Worm (Caenorhabditis elegans) whole organism, L1 larva: ENCODE measurements around the gene gas-1.
A peak's percentile ranks its signal among the peaks of the same experiment; 100 is the strongest.

Source experiments
- C04F5.9 ChIP-seq: sonication (generic microtip); optimal IDR thresholded peaks from 2 replicates; lab custom pipeline; 2016; ENCODE audit warnings: missing genetic modification characterization, missing compliant biosample characterization
- C34B4.2 ChIP-seq: sonication (generic microtip); optimal IDR thresholded peaks from 2 replicates; lab custom pipeline; 2017; ENCODE audit warnings: mild to moderate bottlenecking, missing genetic modification characterization, missing compliant biosample characterization
- aly-2 ChIP-seq: fragments of 150-350 bp; optimal IDR thresholded peaks from 2 replicates; lab custom pipeline; 2014; ENCODE audit warnings: missing biosample characterization, missing genetic modification characterization
- blmp-1 ChIP-seq: fragments of 150-350 bp; optimal IDR thresholded peaks from 2 replicates; lab custom pipeline; 2014; ENCODE audit warnings: missing biosample characterization, missing genetic modification characterization
- ceh-8 ChIP-seq: fragments of 200-800 bp; sonication (Bioruptor generic); optimal IDR thresholded peaks from 2 replicates; lab custom pipeline; 2018; ENCODE audit warnings: mild to moderate bottlenecking, missing genetic modification characterization, moderate library complexity, missing compliant biosample characterization
- ceh-82 ChIP-seq, 3 experiments: fragments of 150-350 bp in 1 of 3; sonication (generic microtip) in 2 of 3; optimal IDR thresholded peaks; 2 replicates each; lab custom pipeline; 2014 to 2017; ENCODE audit warnings: missing biosample characterization in 3 of 3, missing genetic modification characterization in 3 of 3
- dsc-1 ChIP-seq: sonication (generic microtip); optimal IDR thresholded peaks from 2 replicates; lab custom pipeline; 2016; ENCODE audit warnings: mild to moderate bottlenecking, missing genetic modification characterization, missing compliant biosample characterization
- efl-1 ChIP-seq, 4 experiments: fragments of 150-350 bp; optimal IDR thresholded peaks in 3 of 4; peaks in 1 of 4; 1 replicate in 1 of 4; 2 replicates in 3 of 4; lab custom pipeline; 2014; ENCODE audit warnings: missing biosample characterization in 2 of 4, missing genetic modification characterization in 2 of 4, missing genetic modification reagents in 2 of 4
- egl-27 ChIP-seq, 2 experiments: fragments of 150-350 bp in 1 of 2; sonication (generic microtip); optimal IDR thresholded peaks; 3 replicates each; lab custom pipeline; 2017 to 2018; ENCODE audit warnings: missing biosample characterization in 2 of 2, missing genetic modification characterization in 2 of 2, missing genetic modification reagents in 2 of 2
- elt-2 ChIP-seq: sonication (generic microtip); optimal IDR thresholded peaks from 2 replicates; lab custom pipeline; 2016; ENCODE audit warnings: missing genetic modification characterization, mild to moderate bottlenecking, inconsistent platforms, missing compliant biosample characterization, missing genetic modification reagents
- elt-3 ChIP-seq, 6 experiments: fragments of 150-350 bp in 1 of 6; sonication (generic microtip); optimal IDR thresholded peaks; 2 replicates each; lab custom pipeline; 2017 to 2018; ENCODE audit warnings: missing biosample characterization in 6 of 6, missing genetic modification characterization in 6 of 6, inconsistent platforms in 1 of 6
- fkh-8 ChIP-seq: sonication (generic microtip); optimal IDR thresholded peaks from 2 replicates; lab custom pipeline; 2016; ENCODE audit warnings: mild to moderate bottlenecking, missing genetic modification characterization, missing compliant biosample characterization
- grh-1 ChIP-seq: fragments of 200-800 bp; sonication (Bioruptor generic); IDR thresholded peaks from 2 replicates; pipeline ENCODE4 v1.3.6; 2022; ENCODE audit warnings: missing genetic modification reagents, missing genetic modification characterization, missing compliant biosample characterization
- irx-1 ChIP-seq: sonication (generic microtip); optimal IDR thresholded peaks from 2 replicates; lab custom pipeline; 2016; ENCODE audit warnings: missing genetic modification characterization, missing compliant biosample characterization
- lin-14 ChIP-seq: fragments of 200-800 bp; sonication (Bioruptor generic); optimal IDR thresholded peaks from 2 replicates; lab custom pipeline; 2018; ENCODE audit warnings: mild to moderate bottlenecking, missing genetic modification characterization, moderate library complexity, missing compliant biosample characterization
- lin-35 ChIP-seq, 2 experiments: fragments of 150-350 bp; optimal IDR thresholded peaks; 2 replicates each; lab custom pipeline; 2014; ENCODE audit warnings: missing biosample characterization in 2 of 2, missing genetic modification characterization in 2 of 2, missing genetic modification reagents in 2 of 2
- lsy-2 ChIP-seq, 2 experiments: fragments of 150-350 bp; optimal IDR thresholded peaks; 2 replicates each; lab custom pipeline; 2014; ENCODE audit warnings: missing biosample characterization in 2 of 2, missing genetic modification characterization in 2 of 2
- mab-9 ChIP-seq: fragments of 200-800 bp; sonication (Bioruptor generic); IDR thresholded peaks from 2 replicates; pipeline ENCODE4 v1.3.6; 2022; ENCODE audit warnings: missing genetic modification reagents, missing genetic modification characterization, missing compliant biosample characterization
- mdl-1 ChIP-seq, 2 experiments: fragments of 150-350 bp; optimal IDR thresholded peaks; 2 replicates each; lab custom pipeline; 2014 to 2017; ENCODE audit warnings: missing biosample characterization in 2 of 2, missing genetic modification characterization in 2 of 2, inconsistent platforms in 1 of 2
- mep-1 ChIP-seq: fragments of 150-350 bp; optimal IDR thresholded peaks from 2 replicates; lab custom pipeline; 2014; ENCODE audit warnings: missing biosample characterization, missing genetic modification characterization
- nhr-11 ChIP-seq: fragments of 150-350 bp; optimal IDR thresholded peaks from 2 replicates; lab custom pipeline; 2014; ENCODE audit warnings: missing biosample characterization, missing genetic modification characterization
- nhr-237 ChIP-seq: fragments of 150-350 bp; optimal IDR thresholded peaks from 2 replicates; lab custom pipeline; 2014; ENCODE audit warnings: missing biosample characterization, missing genetic modification characterization
- nhr-47 ChIP-seq: sonication (generic microtip); optimal IDR thresholded peaks from 2 replicates; lab custom pipeline; 2016; ENCODE audit warnings: mild to moderate bottlenecking, missing genetic modification characterization, moderate library complexity, missing compliant biosample characterization
- nhr-71 ChIP-seq: sonication (generic microtip); optimal IDR thresholded peaks from 2 replicates; lab custom pipeline; 2016; ENCODE audit warnings: mild to moderate bottlenecking, missing genetic modification characterization, moderate library complexity, missing compliant biosample characterization
- nhr-76 ChIP-seq: sonication (generic microtip); optimal IDR thresholded peaks from 2 replicates; lab custom pipeline; 2017; ENCODE audit warnings: missing biosample characterization, missing genetic modification characterization
- nhr-85 ChIP-seq: sonication (generic microtip); peaks from one replicate; lab custom pipeline; 2016; ENCODE audit warnings: missing genetic modification characterization, inconsistent platforms, missing compliant biosample characterization
- pag-3 ChIP-seq: sonication (generic microtip); optimal IDR thresholded peaks from 2 replicates; lab custom pipeline; 2017; ENCODE audit warnings: missing genetic modification characterization, mild to moderate bottlenecking, missing compliant biosample characterization, antibody characterized with exemption, borderline replicate concordance; ENCODE audit not compliant: insufficient read depth
- pax-3 ChIP-seq: fragments of 200-800 bp; sonication (Bioruptor generic); optimal IDR thresholded peaks from 2 replicates; lab custom pipeline; 2018; ENCODE audit warnings: mild to moderate bottlenecking, missing genetic modification characterization, moderate library complexity, missing compliant biosample characterization
- pqm-1 ChIP-seq: sonication (generic microtip); optimal IDR thresholded peaks from 3 replicates; lab custom pipeline; 2017; ENCODE audit warnings: missing biosample characterization, missing genetic modification characterization
- rnt-1 ChIP-seq: sonication (generic microtip); optimal IDR thresholded peaks from 2 replicates; lab custom pipeline; 2016; ENCODE audit warnings: mild to moderate bottlenecking, missing genetic modification characterization, moderate library complexity, missing compliant biosample characterization
- snu-23 ChIP-seq: sonication (generic microtip); optimal IDR thresholded peaks from 2 replicates; lab custom pipeline; 2016; ENCODE audit warnings: missing genetic modification characterization, missing compliant biosample characterization
- sox-4 ChIP-seq: sonication (generic microtip); optimal IDR thresholded peaks from 2 replicates; lab custom pipeline; 2016; ENCODE audit warnings: missing genetic modification characterization, missing compliant biosample characterization
- sptf-1 ChIP-seq: fragments of 150-350 bp; optimal IDR thresholded peaks from 2 replicates; lab custom pipeline; 2014; ENCODE audit warnings: missing biosample characterization, missing genetic modification characterization
- sup-37 ChIP-seq: fragments of 200-800 bp; sonication (Bioruptor generic); optimal IDR thresholded peaks from 2 replicates; lab custom pipeline; 2018; ENCODE audit warnings: mild to moderate bottlenecking, missing genetic modification characterization, missing compliant biosample characterization
- tbx-2 ChIP-seq: sonication (generic microtip); optimal IDR thresholded peaks from 2 replicates; lab custom pipeline; 2016; ENCODE audit warnings: missing genetic modification characterization, missing compliant biosample characterization
- tlp-1 ChIP-seq: fragments of 150-350 bp; optimal IDR thresholded peaks from 2 replicates; lab custom pipeline; 2014; ENCODE audit warnings: missing biosample characterization, missing genetic modification characterization
- unc-86 ChIP-seq: sonication (generic microtip); optimal IDR thresholded peaks from 2 replicates; lab custom pipeline; 2016; ENCODE audit warnings: missing genetic modification characterization, missing compliant biosample characterization

gas-1 gene

DNA sequence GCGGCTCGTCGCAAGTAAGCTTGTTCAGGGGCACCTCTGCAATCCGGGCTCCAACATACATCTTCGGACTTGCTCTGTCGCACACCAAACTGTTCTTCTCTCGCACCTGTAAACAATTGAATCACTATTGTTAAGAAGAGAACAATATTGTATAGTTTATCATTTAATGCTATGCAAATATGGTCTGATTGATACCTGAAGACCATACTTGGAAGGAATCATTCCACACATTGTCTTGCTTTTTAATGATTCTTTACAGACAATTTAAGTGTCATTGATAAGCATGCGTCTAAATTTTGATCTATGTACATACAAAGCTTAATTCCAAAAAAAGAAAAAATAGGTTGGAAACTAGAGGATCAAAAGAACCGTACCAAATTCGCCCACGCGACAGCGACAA lies 43.3 kb downstream of the gas-1 start:
- TF ChIP-seq grh-1, result no peak
- TF ChIP-seq nhr-47 (tag; lab: Kevin White, UChicago), result no peak
- no peak for TF ChIP-seq nhr-237
- no peak for TF ChIP-seq lsy-2 (tag; optimal IDR thresholded peaks at IDR 0.05; lab: Kevin White, UChicago)
- TF ChIP-seq egl-27 (tag; optimal IDR thresholded peaks at IDR 0.05; lab: Kevin White, UChicago), result no peak
- no peak for TF ChIP-seq pag-3 (tag; lab: Kevin White, UChicago)
- TF ChIP-seq mdl-1 (tag; optimal IDR thresholded peaks at IDR 0.05; lab: Kevin White, UChicago), result no peak
- TF ChIP-seq nhr-85 (tag; lab: Kevin White, UChicago), result peak; percentile 29
- no peak for TF ChIP-seq nhr-11 (tag; lab: Kevin White, UChicago)
- no peak for TF ChIP-seq snu-23
- TF ChIP-seq mab-9, result no peak
- TF ChIP-seq ceh-8 (GFP tag; lab: Kevin White, UChicago), result no peak
- peak; percentile 1 for TF ChIP-seq elt-2 (tag; lab: Kevin White, UChicago)
- TF ChIP-seq efl-1 (optimal IDR thresholded peaks at IDR 0.05; lab: Kevin White, UChicago), result no peak
- TF ChIP-seq efl-1 (GFP tag; optimal IDR thresholded peaks at IDR 0.05 in 1 of 2; lab: Kevin White, UChicago), result peak in 1 of 2 experiments; percentile 84

- TF ChIP-seq fkh-8 (tag; lab: Kevin White, UChicago), result peak; percentile 18
- TF ChIP-seq nhr-71 (tag; lab: Kevin White, UChicago), result peak; percentile 10
- no peak for TF ChIP-seq pqm-1 (tag; lab: Kevin White, UChicago)
- TF ChIP-seq lin-14 (GFP tag; lab: Kevin White, UChicago), result peak; percentile 31
- TF ChIP-seq ceh-82 (tag; optimal IDR thresholded peaks at IDR 0.05; lab: Kevin White, UChicago), result peak in 1 of 3 experiments; percentile 1
- TF ChIP-seq nhr-76 (tag; lab: Kevin White, UChicago), result no peak
- peak; percentile 27 for TF ChIP-seq tbx-2 (tag; lab: Kevin White, UChicago)
Measured at ce11 chrX:15545485-15545884, 44.7 kb downstream of the gas-1 start.

DNA sequence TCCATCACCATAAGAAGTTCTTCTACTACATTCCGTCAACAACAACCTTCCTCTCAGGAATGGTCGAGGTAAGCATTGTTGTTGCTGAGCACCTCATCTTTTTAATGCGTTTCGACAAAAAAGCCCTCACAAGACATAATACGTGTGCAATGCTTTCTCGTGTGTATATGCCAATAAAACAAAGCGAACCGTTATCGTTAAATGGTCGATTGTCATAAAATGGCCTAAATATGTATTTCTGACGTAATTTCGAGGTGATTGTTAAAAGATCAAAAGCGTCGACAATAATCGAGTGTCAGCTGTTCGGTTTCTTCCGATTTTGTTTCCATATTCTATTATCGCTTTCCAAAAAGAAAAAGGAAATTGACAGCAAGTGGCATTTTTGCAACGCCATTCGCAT lies 45.5 kb downstream of the gas-1 start:
- peak; percentile 9 for TF ChIP-seq nhr-71 (tag; lab: Kevin White, UChicago)
- no peak for TF ChIP-seq blmp-1 (tag; lab: Kevin White, UChicago)
- TF ChIP-seq lin-35 (GFP tag; optimal IDR thresholded peaks at IDR 0.05; lab: Kevin White, UChicago), result peak in 1 of 2 experiments; percentile 1
- peak; percentile 60 for TF ChIP-seq elt-2 (tag; lab: Kevin White, UChicago)
- TF ChIP-seq unc-86 (tag; lab: Kevin White, UChicago), result no peak

ce11 chrX:15541437-15541836 lies 48.8 kb downstream of the gas-1 start:
- TF ChIP-seq tlp-1 (tag; lab: Kevin White, UChicago) (no peak), mep-1 (no peak), tbx-2 (tag; lab: Kevin White, UChicago) (no peak), irx-1 (no peak), C34B4.2 (no peak), nhr-47 (tag; lab: Kevin White, UChicago) (peak; percentile 45), rnt-1 (no peak), lin-14 (GFP tag; lab: Kevin White, UChicago) (no peak), dsc-1 (tag; lab: Kevin White, UChicago) (peak; percentile 93), elt-2 (tag; lab: Kevin White, UChicago) (no peak), fkh-8 (tag; lab: Kevin White, UChicago) (peak; percentile 57), nhr-11 (tag; lab: Kevin White, UChicago) (no peak), sup-37 (no peak), pax-3 (tag; lab: Kevin White, UChicago) (peak; percentile 47), sptf-1 (tag; lab: Kevin White, UChicago) (no peak), sox-4 (peak; percentile 16), ceh-8 (GFP tag; lab: Kevin White, UChicago) (no peak), grh-1 (no peak), aly-2 (tag; lab: Kevin White, UChicago) (no peak), nhr-71 (tag; lab: Kevin White, UChicago) (peak; percentile 2), egl-27 (tag; optimal IDR thresholded peaks at IDR 0.05; lab: Kevin White, UChicago) (no peak), C04F5.9 (tag; lab: Kevin White, UChicago) (no peak), elt-3 (tag; optimal IDR thresholded peaks at IDR 0.05; lab: Kevin White, UChicago) (no peak)
